Worm (Caenorhabditis elegans) whole organism, young adult: ENCODE results near the gene F38B6.2.

Experiments
- B0019.2 ChIP-seq: fragments of 200-800 bp; sonication (Bioruptor generic); conservative IDR thresholded peaks from 2 replicates; pipeline ENCODE4 v1.3.6; 2022; ENCODE audit warnings: missing genetic modification reagents, missing genetic modification characterization, missing compliant biosample characterization
- B0035.1 ChIP-seq: sonication (generic microtip); optimal IDR thresholded peaks from 2 replicates; lab custom pipeline; 2016; ENCODE audit warnings: missing genetic modification characterization, mild to moderate bottlenecking, missing compliant biosample characterization, missing genotype, missing genetic modification reagents
- D2030.7 ChIP-seq: fragments of 200-800 bp; sonication (Bioruptor generic); IDR thresholded peaks from 2 replicates; pipeline ENCODE4 v1.3.6; 2022; ENCODE audit warnings: missing genetic modification reagents, missing genetic modification characterization, missing compliant biosample characterization
- F10E7.11 ChIP-seq: sonication (generic microtip); optimal IDR thresholded peaks from 2 replicates; lab custom pipeline; 2017; ENCODE audit warnings: mild to moderate bottlenecking, missing genetic modification characterization, moderate library complexity, missing compliant biosample characterization
- F33H1.4 ChIP-seq: fragments of 200-800 bp; sonication (Bioruptor generic); IDR thresholded peaks from 2 replicates; pipeline ENCODE4 v1.3.6; 2022; ENCODE audit warnings: missing genetic modification reagents, missing genetic modification characterization, missing compliant biosample characterization
- F37B4.10 ChIP-seq: fragments of 200-800 bp; sonication (Bioruptor generic); IDR thresholded peaks from 2 replicates; pipeline ENCODE4 v1.3.6; 2022; ENCODE audit warnings: missing genetic modification characterization, missing compliant biosample characterization
- F57A8.1 ChIP-seq: fragments of 200-800 bp; sonication (Bioruptor generic); optimal IDR thresholded peaks from 2 replicates; lab custom pipeline; 2018; ENCODE audit warnings: mild to moderate bottlenecking, missing genetic modification characterization, moderate library complexity, missing compliant biosample characterization
- Y53G8AR.9 ChIP-seq: fragments of 200-800 bp; sonication (Bioruptor generic); conservative IDR thresholded peaks from 2 replicates; pipeline ENCODE4 v1.3.6; 2022; ENCODE audit warnings: missing genetic modification reagents, missing genetic modification characterization, missing compliant biosample characterization
- ZK185.1 ChIP-seq: sonication (generic microtip); optimal IDR thresholded peaks from 2 replicates; lab custom pipeline; 2016; ENCODE audit warnings: mild to moderate bottlenecking, missing genetic modification characterization, missing compliant biosample characterization; ENCODE audit not compliant: poor library complexity, severe bottlenecking
- akir-1 ChIP-seq: fragments of 200-800 bp; sonication (Bioruptor generic); optimal IDR thresholded peaks from 2 replicates; lab custom pipeline; 2018; ENCODE audit warnings: mild to moderate bottlenecking, missing genetic modification characterization, moderate library complexity, missing compliant biosample characterization
- ama-1 ChIP-seq, 3 experiments: fragments of 150-350 bp in 1 of 3; sonication (generic microtip) in 2 of 3; optimal IDR thresholded peaks; 2 replicates each; lab custom pipeline; 2014 to 2018; ENCODE audit warnings: missing biosample characterization in 2 of 3, missing genetic modification characterization in 2 of 3, missing genetic modification reagents in 2 of 3
- aptf-2 ChIP-seq: fragments of 200-800 bp; sonication (Bioruptor generic); conservative IDR thresholded peaks from 2 replicates; pipeline ENCODE4 v1.3.6; 2022; ENCODE audit warnings: missing genetic modification reagents, missing genetic modification characterization, missing compliant biosample characterization
- aptf-3 ChIP-seq: fragments of 200-800 bp; sonication (Bioruptor generic); IDR thresholded peaks from 2 replicates; pipeline ENCODE4 v1.3.6; 2022; ENCODE audit warnings: missing genetic modification characterization, missing compliant biosample characterization
- atf-7 ChIP-seq: sonication (generic microtip); optimal IDR thresholded peaks from 2 replicates; lab custom pipeline; 2017; ENCODE audit warnings: mild to moderate bottlenecking, missing genetic modification characterization, missing compliant biosample characterization
- athp-1 ChIP-seq: sonication (generic microtip); optimal IDR thresholded peaks from 2 replicates; lab custom pipeline; 2017; ENCODE audit warnings: mild to moderate bottlenecking, missing genetic modification characterization, missing compliant biosample characterization
- attf-5 ChIP-seq: fragments of 200-800 bp; sonication (Bioruptor generic); optimal IDR thresholded peaks from 2 replicates; lab custom pipeline; 2018; ENCODE audit warnings: mild to moderate bottlenecking, missing genetic modification characterization, missing compliant biosample characterization
- cebp-1 ChIP-seq, 2 experiments: fragments of 200-800 bp in 1 of 2; sonication (Bioruptor generic) in 1 of 2; sonication (generic microtip) in 1 of 2; IDR thresholded peaks in 1 of 2; optimal IDR thresholded peaks in 1 of 2; 2 replicates each; pipeline versions ENCODE4 v1.3.6 to Lab custom; 2017 to 2022; ENCODE audit warnings: missing compliant biosample characterization in 2 of 2, missing genetic modification characterization in 2 of 2, mild to moderate bottlenecking in 1 of 2, missing genetic modification reagents in 1 of 2, moderate library complexity in 1 of 2
- cebp-2 ChIP-seq: fragments of 200-800 bp; sonication (Bioruptor generic); IDR thresholded peaks from 2 replicates; pipeline ENCODE4 v1.3.6; 2022; ENCODE audit warnings: missing genetic modification characterization, missing compliant biosample characterization
- ceh-40 ChIP-seq: fragments of 200-800 bp; sonication (Bioruptor generic); IDR thresholded peaks from 2 replicates; pipeline ENCODE4 v1.3.6; 2022; ENCODE audit warnings: missing genetic modification characterization, missing compliant biosample characterization
- die-1 ChIP-seq: sonication (generic microtip); optimal IDR thresholded peaks from 2 replicates; lab custom pipeline; 2016; ENCODE audit warnings: missing genotype, mild to moderate bottlenecking, missing genetic modification characterization, missing compliant biosample characterization
- dox-1 ChIP-seq: fragments of 200-800 bp; sonication (Bioruptor generic); IDR thresholded peaks from 2 replicates; pipeline ENCODE4 v1.3.6; 2022; ENCODE audit warnings: missing genetic modification reagents, missing genetic modification characterization, missing compliant biosample characterization
- egl-18 ChIP-seq: fragments of 200-800 bp; sonication (Bioruptor generic); IDR thresholded peaks from 2 replicates; pipeline ENCODE4 v1.3.6; 2022; ENCODE audit warnings: missing genetic modification reagents, missing genetic modification characterization, missing compliant biosample characterization
- ekl-4 ChIP-seq: fragments of 200-800 bp; sonication (Bioruptor generic); IDR thresholded peaks from 2 replicates; pipeline ENCODE4 v1.3.6; 2022; ENCODE audit warnings: missing genetic modification reagents, missing genetic modification characterization, missing compliant biosample characterization
- fkh-3 ChIP-seq: sonication (generic microtip); optimal IDR thresholded peaks from 2 replicates; lab custom pipeline; 2016; ENCODE audit warnings: mild to moderate bottlenecking, missing genetic modification characterization, missing compliant biosample characterization
- hlh-12 ChIP-seq: sonication (generic microtip); optimal IDR thresholded peaks from 2 replicates; lab custom pipeline; 2016; ENCODE audit warnings: missing genetic modification characterization, missing compliant biosample characterization
- hmg-20 ChIP-seq: fragments of 200-800 bp; sonication (Bioruptor generic); IDR thresholded peaks from 2 replicates; pipeline ENCODE4 v1.3.6; 2022; ENCODE audit warnings: missing genetic modification reagents, missing genetic modification characterization, missing compliant biosample characterization
- lag-1 ChIP-seq: fragments of 200-800 bp; sonication (Bioruptor generic); IDR thresholded peaks from 2 replicates; pipeline ENCODE4 v1.3.6; 2022; ENCODE audit warnings: missing genetic modification reagents, missing genetic modification characterization, missing compliant biosample characterization
- lin-35 ChIP-seq, 3 experiments: fragments of 150-350 bp in 2 of 3; sonication (generic microtip) in 1 of 3; optimal IDR thresholded peaks; 2 replicates each; lab custom pipeline; 2014 to 2018; ENCODE audit warnings: missing biosample characterization in 3 of 3, missing genetic modification characterization in 3 of 3, missing genetic modification reagents in 3 of 3
- lin-40 ChIP-seq: sonication (generic microtip); optimal IDR thresholded peaks from 2 replicates; lab custom pipeline; 2016; ENCODE audit warnings: missing genetic modification characterization, mild to moderate bottlenecking, missing compliant biosample characterization, missing genotype, missing genetic modification reagents
- lsy-27 ChIP-seq: sonication (generic microtip); optimal IDR thresholded peaks from 2 replicates; lab custom pipeline; 2017; ENCODE audit warnings: missing genetic modification characterization, mild to moderate bottlenecking, missing compliant biosample characterization, antibody characterized with exemption, missing genotype, borderline replicate concordance; ENCODE audit not compliant: insufficient read depth
- madf-3 ChIP-seq: fragments of 200-800 bp; sonication (Bioruptor generic); IDR thresholded peaks from 2 replicates; pipeline ENCODE4 v1.3.6; 2022; ENCODE audit warnings: missing genetic modification reagents, missing genetic modification characterization, missing compliant biosample characterization
- madf-6 ChIP-seq: fragments of 200-800 bp; sonication (Bioruptor generic); IDR thresholded peaks from 2 replicates; pipeline ENCODE4 v1.3.6; 2022; ENCODE audit warnings: missing genetic modification reagents, missing genetic modification characterization, missing compliant biosample characterization
- nfya-2 ChIP-seq: fragments of 200-800 bp; sonication (Bioruptor generic); IDR thresholded peaks from 2 replicates; pipeline ENCODE4 v1.3.6; 2022; ENCODE audit warnings: missing genetic modification reagents, missing genetic modification characterization, missing compliant biosample characterization
- pbrm-1 ChIP-seq: fragments of 200-800 bp; sonication (Bioruptor generic); IDR thresholded peaks from 2 replicates; pipeline ENCODE4 v1.3.6; 2022; ENCODE audit warnings: missing genetic modification reagents, missing genetic modification characterization, missing compliant biosample characterization
- rcor-1 ChIP-seq: fragments of 200-800 bp; sonication (Bioruptor generic); IDR thresholded peaks from 2 replicates; pipeline ENCODE4 v1.3.6; 2022; ENCODE audit warnings: missing genetic modification reagents, missing genetic modification characterization, missing compliant biosample characterization
- rec-8 ChIP-seq, 2 experiments: sonication (generic microtip); optimal IDR thresholded peaks; 2 replicates each; lab custom pipeline; 2016; ENCODE audit warnings: mild to moderate bottlenecking in 2 of 2, missing genetic modification characterization in 2 of 2, missing genetic modification reagents in 2 of 2, missing genotype in 2 of 2, missing biosample characterization in 1 of 2, missing compliant biosample characterization in 1 of 2, moderate library complexity in 1 of 2
- repo-1 ChIP-seq: sonication (generic microtip); optimal IDR thresholded peaks from 2 replicates; lab custom pipeline; 2017; ENCODE audit warnings: mild to moderate bottlenecking, missing genetic modification characterization, missing compliant biosample characterization
- snpc-1.3 ChIP-seq: sonication (generic microtip); optimal IDR thresholded peaks from 2 replicates; lab custom pipeline; 2017; ENCODE audit warnings: missing genetic modification characterization, mild to moderate bottlenecking, missing compliant biosample characterization, antibody characterized with exemption, moderate library complexity, missing genotype, missing genetic modification reagents; ENCODE audit not compliant: insufficient read depth
- snpc-4 ChIP-seq, 5 experiments: fragments of 150-350 bp in 1 of 5; sonication (generic microtip) in 4 of 5; optimal IDR thresholded peaks; 2 replicates each; lab custom pipeline; 2014 to 2018; ENCODE audit warnings: missing genetic modification characterization in 5 of 5, missing biosample characterization in 3 of 5, antibody characterized with exemption in 2 of 5, mild to moderate bottlenecking in 2 of 5, missing compliant biosample characterization in 2 of 5, missing genotype in 2 of 5, moderate library complexity in 2 of 5, missing genetic modification reagents in 1 of 5
- sptf-2 ChIP-seq: fragments of 200-800 bp; sonication (Bioruptor generic); optimal IDR thresholded peaks from 2 replicates; lab custom pipeline; 2018; ENCODE audit warnings: mild to moderate bottlenecking, missing genetic modification characterization, missing compliant biosample characterization
- tbp1 ChIP-seq: fragments of 200-800 bp; sonication (Bioruptor generic); optimal IDR thresholded peaks from 2 replicates; lab custom pipeline; 2018; ENCODE audit warnings: mild to moderate bottlenecking, missing genetic modification characterization, missing compliant biosample characterization
- zfh-2 ChIP-seq: fragments of 200-800 bp; sonication (Bioruptor generic); conservative IDR thresholded peaks from 2 replicates; pipeline ENCODE4 v1.3.6; 2022; ENCODE audit warnings: missing genetic modification reagents, missing genetic modification characterization, missing compliant biosample characterization
- ztf-28 ChIP-seq: fragments of 200-800 bp; sonication (Bioruptor generic); IDR thresholded peaks from 2 replicates; pipeline ENCODE4 v1.3.6; 2022; ENCODE audit warnings: missing genetic modification reagents, missing genetic modification characterization, missing compliant biosample characterization
- ztf-6 ChIP-seq: fragments of 200-800 bp; sonication (Bioruptor generic); IDR thresholded peaks from 2 replicates; pipeline ENCODE4 v1.3.6; 2022; ENCODE audit warnings: missing genetic modification reagents, missing genetic modification characterization, missing compliant biosample characterization

F38B6.2 gene

DNA sequence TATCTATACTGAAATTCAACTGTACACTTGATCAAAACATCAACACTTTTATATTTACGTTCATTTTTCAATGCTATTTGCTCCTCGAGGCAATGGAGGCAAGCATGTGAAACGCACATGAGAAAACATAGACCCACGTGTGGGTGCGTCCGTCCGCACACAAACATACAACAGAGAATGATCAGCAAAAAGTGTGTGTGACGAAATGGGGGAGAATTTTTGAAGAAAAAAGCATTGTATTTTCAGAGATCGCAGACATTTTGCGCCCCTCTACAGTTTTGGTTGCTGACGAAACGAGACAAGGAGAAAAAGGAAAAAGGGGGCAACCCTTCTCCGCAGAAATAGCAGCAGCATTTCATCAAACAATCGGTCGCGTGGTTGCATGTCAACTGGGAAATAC, 51.8 kb downstream of the F38B6.2 start (continued):
- TF ChIP-seq lin-35 (GFP tag; optimal IDR thresholded peaks at IDR 0.05; lab: Kevin White, UChicago) (peak in 1 of 3 experiments; percentile 48), sptf-2 (GFP tag; lab: Kevin White, UChicago) (no peak), die-1 (peak; percentile 6), F33H1.4 (GFP tag; lab: Robert Waterston, UW) (no peak), akir-1 (GFP tag; lab: Kevin White, UChicago) (peak; percentile 32), rec-8 (tag; optimal IDR thresholded peaks at IDR 0.05; lab: Kevin White, UChicago) (no peak), lin-40 (tag; lab: Kevin White, UChicago) (peak; percentile 87), rcor-1 (GFP tag; lab: Robert Waterston, UW) (no peak), snpc-1.3 (tag; lab: Kevin White, UChicago) (no peak), hlh-12 (tag; lab: Kevin White, UChicago) (no peak), egl-18 (GFP tag; lab: Robert Waterston, UW) (no peak), athp-1 (tag; lab: Kevin White, UChicago) (no peak), attf-5 (GFP tag; lab: Kevin White, UChicago) (peak; percentile 52), lsy-27 (tag; lab: Kevin White, UChicago) (no peak), F10E7.11 (tag; lab: Kevin White, UChicago) (no peak), aptf-3 (GFP tag; lab: Robert Waterston, UW) (no peak), madf-6 (GFP tag; lab: Robert Waterston, UW) (no peak; the same call in 1 of the 2 replicates), B0019.2 (GFP tag; lab: Robert Waterston, UW) (no peak), zfh-2 (GFP tag; lab: Robert Waterston, UW) (peak; percentile 83), ama-1 (optimal IDR thresholded peaks at IDR 0.05; lab: Kevin White, UChicago) (no peak), ama-1 (GFP tag; optimal IDR thresholded peaks at IDR 0.05; lab: Kevin White, UChicago) (no peak), nfya-2 (GFP tag; lab: Robert Waterston, UW) (no peak), pbrm-1 (GFP tag; lab: Robert Waterston, UW) (peak; percentile 10; the same call in 1 of the 2 replicates), F37B4.10 (GFP tag; lab: Robert Waterston, UW) (no peak), madf-3 (GFP tag; lab: Robert Waterston, UW) (0 out of 2 replicates have a peak, but pooled peaks have one; percentile 16), tbp1 (GFP tag; lab: Kevin White, UChicago) (peak; percentile 52), ekl-4 (GFP tag; lab: Robert Waterston, UW) (peak; percentile 45; the same call in 1 of the 2 replicates), D2030.7 (GFP tag; lab: Robert Waterston, UW) (no peak), Y53G8AR.9 (GFP tag; lab: Robert Waterston, UW) (0 out of 2 replicates have a peak, but pooled peaks have one; percentile 51), ceh-40 (GFP tag; lab: Robert Waterston, UW) (no peak), ztf-6 (GFP tag; lab: Robert Waterston, UW) (no peak), lag-1 (GFP tag; lab: Robert Waterston, UW) (no peak), cebp-1 (GFP tag; IDR thresholded peaks at IDR 0.05; lab: Robert Waterston, UW) (peak; percentile 89), cebp-1 (tag; optimal IDR thresholded peaks at IDR 0.05; lab: Kevin White, UChicago) (peak; percentile 96), atf-7 (peak; percentile 81), aptf-2 (GFP tag; lab: Robert Waterston, UW) (no peak), B0035.1 (tag; lab: Kevin White, UChicago) (no peak), fkh-3 (tag; lab: Kevin White, UChicago) (no peak), cebp-2 (GFP tag; lab: Robert Waterston, UW) (no peak), snpc-4 (GFP tag; optimal IDR thresholded peaks at IDR 0.05; lab: Kevin White, UChicago) (no peak), snpc-4 (tag; optimal IDR thresholded peaks at IDR 0.05; lab: Kevin White, UChicago) (peak in 1 of 4 experiments; percentile 12), repo-1 (tag; lab: Kevin White, UChicago) (peak; percentile 67), ztf-28 (no peak), F57A8.1 (no peak), hmg-20 (GFP tag; lab: Robert Waterston, UW) (no peak), ZK185.1 (tag; lab: Kevin White, UChicago) (no peak), dox-1 (GFP tag; lab: Robert Waterston, UW) (peak; percentile 71; the same call in 1 of the 2 replicates)
